Fruit fly (Drosophila melanogaster): ENCODE measurements around the gene CG15258.

DNA sequence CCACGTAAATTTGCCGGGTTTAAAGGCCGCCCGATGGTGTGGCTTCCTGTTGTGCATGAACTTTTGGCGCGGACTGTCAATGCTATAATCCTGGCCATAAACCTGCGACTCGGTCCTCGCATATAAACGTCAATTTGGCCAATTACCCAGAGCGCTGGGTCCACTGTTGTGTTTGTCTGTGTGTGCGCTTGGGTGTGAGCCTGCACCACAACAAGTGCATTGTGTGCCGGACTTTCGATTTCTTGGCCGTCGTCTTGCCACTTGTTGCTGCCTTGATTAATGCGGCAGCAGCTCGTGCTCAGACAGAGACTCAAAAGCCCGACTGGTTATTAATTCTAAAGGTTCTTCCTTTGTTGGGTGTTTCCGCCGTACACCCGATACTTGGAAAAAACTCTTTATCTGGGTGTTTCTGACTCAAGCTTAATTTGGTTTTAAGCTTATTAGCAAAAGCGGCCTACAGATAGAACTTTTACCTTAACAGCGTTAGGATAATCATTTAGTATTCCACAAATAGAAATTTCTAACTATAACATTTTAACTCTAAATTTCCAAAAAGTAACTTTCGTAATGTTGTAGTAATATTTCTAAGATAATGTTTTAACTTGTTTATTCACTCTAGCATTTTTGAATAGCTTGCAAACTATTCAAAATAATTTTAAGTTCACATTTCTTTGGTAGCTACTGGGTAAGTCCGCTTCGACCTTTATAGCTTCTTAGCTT, 26.6 kb upstream of the CG15258 start:
- TF ChIP-seq CG31224 (GFP tag; IDR thresholded peaks at IDR 0.05) (no peak), NC2α (GFP tag; optimal IDR thresholded peaks at IDR 0.05) (no peak), CoRest (tag; optimal IDR thresholded peaks at IDR 0.05) (no peak)
